Fruit fly (Drosophila melanogaster): ENCODE measurements around the gene mRpL23.

DNA sequence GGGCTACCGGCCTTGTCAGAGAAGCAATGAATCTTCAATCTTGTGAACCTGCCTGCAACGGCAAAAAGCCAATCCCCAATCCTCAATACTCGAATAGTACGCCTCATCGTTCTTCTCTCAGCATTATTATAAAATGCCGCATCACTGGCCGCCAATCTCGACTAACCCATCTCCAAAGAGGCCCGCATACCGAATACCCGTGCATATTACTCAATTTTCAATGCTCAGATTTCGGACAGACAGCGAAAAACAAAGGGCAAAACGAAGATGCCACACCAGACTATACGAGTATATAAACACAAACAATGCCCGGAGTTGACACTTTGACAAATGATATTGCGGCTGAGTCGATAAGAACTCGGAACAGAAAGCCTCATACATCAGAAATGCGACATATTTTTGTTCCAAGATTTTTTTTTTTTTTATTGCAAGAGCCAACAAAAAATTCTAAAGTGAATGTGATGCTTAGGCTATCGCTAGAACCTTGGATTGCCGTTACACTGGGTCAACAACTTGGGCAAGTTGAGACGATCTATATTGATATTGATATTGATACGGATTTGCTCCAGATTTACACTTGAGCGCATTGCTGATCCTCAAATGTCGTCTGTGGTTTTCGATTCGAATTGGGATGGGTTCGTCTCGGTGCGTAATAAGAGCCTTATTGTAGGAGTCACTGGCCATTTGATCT is 19.4 kb upstream of the mRpL23 start:
- TF ChIP-seq psq (optimal IDR thresholded peaks at IDR 0.05) (no peak), ttk (optimal IDR thresholded peaks at IDR 0.05) (no peak), Myc (optimal IDR thresholded peaks at IDR 0.05) (no peak)

Measured in Kc167 (cell line).